Worm (Caenorhabditis elegans) whole organism, L3 larva: ENCODE results near the gene ZK666.11.

Source experiments
- ama-1 ChIP-seq: fragments of 150-350 bp; optimal IDR thresholded peaks from 2 replicates; lab custom pipeline; 2018
- ceh-16 ChIP-seq: sonication (generic microtip); optimal IDR thresholded peaks from 2 replicates; lab custom pipeline; 2017; ENCODE audit warnings: missing biosample characterization, missing genetic modification characterization
- daf-12 ChIP-seq: fragments of 150-350 bp; optimal IDR thresholded peaks from 2 replicates; lab custom pipeline; 2014; ENCODE audit warnings: missing biosample characterization, missing genetic modification reagents, missing genetic modification characterization
- elt-2 ChIP-seq: sonication (generic microtip); optimal IDR thresholded peaks from 2 replicates; lab custom pipeline; 2016; ENCODE audit warnings: missing genetic modification reagents, mild to moderate bottlenecking, missing genetic modification characterization, missing compliant biosample characterization
- fos-1 ChIP-seq: fragments of 150-350 bp; optimal IDR thresholded peaks from 2 replicates; lab custom pipeline; 2014; ENCODE audit warnings: missing biosample characterization, missing genetic modification characterization
- lin-15B ChIP-seq: fragments of 150-350 bp; optimal IDR thresholded peaks from 2 replicates; lab custom pipeline; 2014; ENCODE audit warnings: missing biosample characterization, missing genetic modification characterization
- nfya-1 ChIP-seq: sonication (generic microtip); optimal IDR thresholded peaks from 2 replicates; lab custom pipeline; 2017; ENCODE audit warnings: missing genetic modification characterization, mild to moderate bottlenecking, missing compliant biosample characterization, antibody characterized with exemption, moderate library complexity; ENCODE audit not compliant: insufficient read depth
- nhr-237 ChIP-seq: fragments of 150-350 bp; optimal IDR thresholded peaks from 2 replicates; lab custom pipeline; 2014; ENCODE audit warnings: missing biosample characterization, missing genetic modification characterization
- nhr-77 ChIP-seq: fragments of 150-350 bp; optimal IDR thresholded peaks from 2 replicates; lab custom pipeline; 2014; ENCODE audit warnings: missing biosample characterization, missing genetic modification characterization
- snpc-4 ChIP-seq: fragments of 150-350 bp; optimal IDR thresholded peaks from 2 replicates; lab custom pipeline; 2014; ENCODE audit warnings: missing biosample characterization, missing genetic modification characterization
- tbx-2 ChIP-seq: sonication (generic microtip); optimal IDR thresholded peaks from 2 replicates; lab custom pipeline; 2016; ENCODE audit warnings: mild to moderate bottlenecking, missing genetic modification characterization, missing compliant biosample characterization
- unc-39 ChIP-seq: sonication (generic microtip); optimal IDR thresholded peaks from 4 replicates; lab custom pipeline; 2017; ENCODE audit warnings: missing biosample characterization, missing genetic modification characterization

DNA sequence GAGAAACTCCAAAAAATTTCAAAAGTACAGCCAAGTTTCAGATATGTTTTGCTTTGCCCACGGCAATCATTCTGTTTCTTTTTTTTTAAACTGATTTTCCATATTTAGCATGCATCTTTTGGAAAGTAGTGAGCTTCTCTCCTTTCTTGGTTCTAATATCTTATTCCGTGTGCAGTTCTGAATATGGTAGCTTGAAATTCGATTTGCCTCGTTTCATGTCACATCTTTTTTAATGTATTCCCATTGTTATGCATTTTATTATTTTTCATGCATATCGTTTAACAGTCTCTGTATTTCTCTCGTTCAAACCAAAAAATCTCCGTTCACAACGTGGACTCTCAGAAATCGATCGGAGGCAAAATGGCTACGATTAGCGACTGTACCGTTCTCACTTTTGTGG is 12.1 kb downstream of the ZK666.11 start, which contains the start of gene ZK666.14:
- TF ChIP-seq nfya-1 (no peak), tbx-2 (tag; lab: Kevin White, UChicago) (no peak), fos-1 (tag; lab: Kevin White, UChicago) (no peak), nhr-77 (tag; lab: Kevin White, UChicago) (no peak), snpc-4 (tag; lab: Kevin White, UChicago) (no peak), lin-15B (tag; lab: Kevin White, UChicago) (no peak), nhr-237 (tag; lab: Kevin White, UChicago) (no peak), elt-2 (tag; lab: Kevin White, UChicago) (no peak), ama-1 (lab: Kevin White, UChicago) (no peak), unc-39 (tag; lab: Kevin White, UChicago) (no peak), ceh-16 (tag; lab: Kevin White, UChicago) (no peak), daf-12 (tag; lab: Kevin White, UChicago) (no peak)
